Fruit fly (Drosophila melanogaster): ENCODE measurements around the gene CG44198.

The CG44198 gene

dm6 chr2L:13140891-13141290 lies 22.0 kb upstream of the CG44198 start (continued):
- TF ChIP-seq Hr78 (GFP tag; optimal IDR thresholded peaks at IDR 0.05) (peak in 1 of 2 experiments; percentile 12), CG4820 (GFP tag; optimal IDR thresholded peaks at IDR 0.05) (no peak), NK7.1 (GFP tag; optimal IDR thresholded peaks at IDR 0.05) (no peak), lab (GFP tag; optimal IDR thresholded peaks at IDR 0.05) (peak; percentile 22), CG31224 (GFP tag; IDR thresholded peaks at IDR 0.05) (no peak), ERR (GFP tag; optimal IDR thresholded peaks at IDR 0.05) (peak; percentile 7), Ets65A (GFP tag) (no peak), bsh (GFP tag; optimal IDR thresholded peaks at IDR 0.05) (no peak), CG10979 (tag; optimal IDR thresholded peaks at IDR 0.05) (no peak), CG14667 (GFP tag; IDR thresholded peaks at IDR 0.05) (no peak), grau (tag; optimal IDR thresholded peaks at IDR 0.05) (no peak), Med (GFP tag) (peak; percentile 61), CG6175 (GFP tag; IDR thresholded peaks at IDR 0.05) (0 out of 3 replicates have a peak, but pooled peaks have one; percentile 22), HmgZ (tag; optimal IDR thresholded peaks at IDR 0.05) (no peak)

dm6 chr2L:13135929-13136328 lies 17.0 kb upstream of the CG44198 start:
- TF ChIP-seq Ptx1 (GFP tag; IDR thresholded peaks at IDR 0.05) (0 out of 2 replicates have a peak, but pooled peaks have one; percentile 9), Dbx (GFP tag; IDR thresholded peaks at IDR 0.05) (0 out of 3 replicates have a peak, but pooled peaks have one; percentile 28), crol (GFP tag; IDR thresholded peaks at IDR 0.05) (0 out of 2 replicates have a peak, but pooled peaks have one; percentile 27), chinmo (GFP tag; IDR thresholded peaks at IDR 0.05; ENCODE audit: partially characterized antibody) (0 out of 4 replicates have a peak, but pooled peaks have one; percentile 48), cwo (GFP tag; optimal IDR thresholded peaks at IDR 0.05) (peak; percentile 51), CG17568 (GFP tag; optimal IDR thresholded peaks at IDR 0.05) (no peak), CG9876 (GFP tag; optimal IDR thresholded peaks at IDR 0.05) (no peak), HLH3B (GFP tag; IDR thresholded peaks at IDR 0.05) (no peak), Awh (GFP tag; IDR thresholded peaks at IDR 0.05) (0 out of 2 replicates have a peak, but pooled peaks have one; percentile 11), ro (GFP tag; IDR thresholded peaks at IDR 0.05) (no peak), Vsx1 (GFP tag; optimal IDR thresholded peaks at IDR 0.05) (no peak)

DNA sequence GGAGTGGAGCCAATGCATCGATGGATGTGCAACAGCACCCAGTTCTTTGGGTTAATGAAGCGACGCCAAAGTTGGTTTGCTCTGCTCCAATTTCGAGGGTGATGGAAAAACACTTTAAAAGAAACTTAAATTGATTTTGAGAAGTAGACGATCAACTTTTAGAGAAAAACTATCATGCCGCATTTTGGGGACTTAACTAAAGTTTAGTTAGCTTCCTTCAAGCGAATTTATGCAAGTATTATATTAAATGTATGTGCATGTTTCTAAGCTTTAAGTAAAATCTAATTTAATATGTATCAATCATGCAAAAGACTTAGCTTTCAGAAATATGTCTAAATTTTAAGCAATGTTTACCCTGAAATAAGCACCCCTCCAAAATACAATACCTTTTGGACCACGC lies 11.4 kb upstream of the CG44198 start, which contains the start of gene CG5122:
CG5122 (plus strand) TSS at position 301 of the 400 bp plus-strand sequence.
- TF ChIP-seq Dll (GFP tag; IDR thresholded peaks at IDR 0.05; ENCODE audit: partially characterized antibody) = no peak
- peak; percentile 57 for TF ChIP-seq Ets65A (GFP tag)

DNA sequence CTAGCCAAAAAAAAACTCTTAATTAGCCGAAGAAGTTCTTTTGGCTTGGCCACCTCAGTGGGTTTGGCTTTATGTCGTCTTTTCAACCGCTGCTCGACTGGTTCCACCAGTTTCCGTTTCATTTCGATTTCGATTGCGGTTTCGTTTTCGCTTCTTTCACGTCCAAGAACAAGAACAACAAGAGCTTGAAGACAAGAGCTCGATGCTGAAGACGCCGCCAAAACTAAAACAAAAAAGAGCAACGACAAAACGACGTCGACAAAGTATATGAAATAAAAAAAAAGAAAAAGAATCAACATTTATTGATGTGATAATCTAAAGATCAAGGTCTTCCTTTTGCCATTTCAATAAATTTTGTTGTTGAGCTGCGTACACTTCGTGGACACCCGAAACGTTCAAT lies 3.6 kb upstream of the CG44198 start:
- TF ChIP-seq CkIIα-i1 (GFP tag; IDR thresholded peaks at IDR 0.05) (no peak), chinmo (GFP tag; IDR thresholded peaks at IDR 0.05; ENCODE audit: partially characterized antibody) (peak; percentile 56; the same call in 1 of the 4 replicates), CG4404 (GFP tag; IDR thresholded peaks at IDR 0.05) (no peak), Myb (GFP tag; optimal IDR thresholded peaks at IDR 0.05) (no peak), PHDP (tag; optimal IDR thresholded peaks at IDR 0.05) (no peak), slou (GFP tag; optimal IDR thresholded peaks at IDR 0.05) (no peak), h (optimal IDR thresholded peaks at IDR 0.05) (no peak), CG17361 (GFP tag; IDR thresholded peaks at IDR 0.05) (no peak), Blimp-1 (GFP tag; optimal IDR thresholded peaks at IDR 0.05) (peak; percentile 81), CrebB (tag; optimal IDR thresholded peaks at IDR 0.05) (no peak), hth (optimal IDR thresholded peaks at IDR 0.05) (no peak), CG6654 (GFP tag; optimal IDR thresholded peaks at IDR 0.05) (no peak), B-H2 (GFP tag; optimal IDR thresholded peaks at IDR 0.05) (no peak), abd-A (tag; optimal IDR thresholded peaks at IDR 0.05) (peak; percentile 1), CG4617 (GFP tag; optimal IDR thresholded peaks at IDR 0.05; ENCODE audit: borderline replicate concordance) (no peak), vnd (GFP tag; IDR thresholded peaks at IDR 0.05; ENCODE audit: partially characterized antibody) (no peak), oc (tag; optimal IDR thresholded peaks at IDR 0.05) (no peak), nau (GFP tag; optimal IDR thresholded peaks at IDR 0.05) (no peak), gro (GFP tag; optimal IDR thresholded peaks at IDR 0.05) (no peak), CG2120 (GFP tag; optimal IDR thresholded peaks at IDR 0.05) (no peak), Mad (GFP tag; optimal IDR thresholded peaks at IDR 0.05) (no peak), CHES-1-like (GFP tag; optimal IDR thresholded peaks at IDR 0.05) (no peak), CG9876 (GFP tag; optimal IDR thresholded peaks at IDR 0.05) (no peak)
